Worm (Caenorhabditis elegans) whole organism, young adult: ENCODE data around the gene str-256.

ENCODE experiments used
- B0035.1 ChIP-seq: sonication (generic microtip); optimal IDR thresholded peaks from 2 replicates; lab custom pipeline; 2016; ENCODE audit warnings: missing genetic modification characterization, mild to moderate bottlenecking, missing compliant biosample characterization, missing genotype, missing genetic modification reagents
- C17E4.6 ChIP-seq: fragments of 200-800 bp; sonication (Bioruptor generic); IDR thresholded peaks from 2 replicates; pipeline ENCODE4 v1.3.6; 2022; ENCODE audit warnings: missing genetic modification reagents, missing genetic modification characterization, missing compliant biosample characterization
- F33H1.4 ChIP-seq: fragments of 200-800 bp; sonication (Bioruptor generic); IDR thresholded peaks from 2 replicates; pipeline ENCODE4 v1.3.6; 2022; ENCODE audit warnings: missing genetic modification reagents, missing genetic modification characterization, missing compliant biosample characterization
- F37B4.10 ChIP-seq: fragments of 200-800 bp; sonication (Bioruptor generic); IDR thresholded peaks from 2 replicates; pipeline ENCODE4 v1.3.6; 2022; ENCODE audit warnings: missing genetic modification characterization, missing compliant biosample characterization
- F39B2.1 ChIP-seq: fragments of 200-800 bp; sonication (Bioruptor generic); IDR thresholded peaks from 2 replicates; pipeline ENCODE4 v1.3.6; 2022; ENCODE audit warnings: missing genetic modification reagents, missing genetic modification characterization, missing compliant biosample characterization
- F49E8.2 ChIP-seq: sonication (generic microtip); optimal IDR thresholded peaks from 3 replicates; lab custom pipeline; 2017; ENCODE audit warnings: missing genetic modification characterization, mild to moderate bottlenecking, missing compliant biosample characterization, antibody characterized with exemption, moderate library complexity; ENCODE audit not compliant: insufficient read depth
- F57A8.1 ChIP-seq: fragments of 200-800 bp; sonication (Bioruptor generic); optimal IDR thresholded peaks from 2 replicates; lab custom pipeline; 2018; ENCODE audit warnings: mild to moderate bottlenecking, missing genetic modification characterization, moderate library complexity, missing compliant biosample characterization
- K11D2.4 ChIP-seq: fragments of 200-800 bp; sonication (Bioruptor generic); IDR thresholded peaks from 2 replicates; pipeline ENCODE4 v1.3.6; 2022; ENCODE audit warnings: missing genetic modification reagents, missing genetic modification characterization, missing compliant biosample characterization
- Y53G8AR.9 ChIP-seq: fragments of 200-800 bp; sonication (Bioruptor generic); conservative IDR thresholded peaks from 2 replicates; pipeline ENCODE4 v1.3.6; 2022; ENCODE audit warnings: missing genetic modification reagents, missing genetic modification characterization, missing compliant biosample characterization
- Y79H2A.3 ChIP-seq: fragments of 200-800 bp; sonication (Bioruptor generic); conservative IDR thresholded peaks from 2 replicates; pipeline ENCODE4 v1.3.6; 2022; ENCODE audit warnings: missing genetic modification reagents, missing genetic modification characterization, missing compliant biosample characterization
- ZK185.1 ChIP-seq: sonication (generic microtip); optimal IDR thresholded peaks from 2 replicates; lab custom pipeline; 2016; ENCODE audit warnings: mild to moderate bottlenecking, missing genetic modification characterization, missing compliant biosample characterization; ENCODE audit not compliant: poor library complexity, severe bottlenecking
- akir-1 ChIP-seq: fragments of 200-800 bp; sonication (Bioruptor generic); optimal IDR thresholded peaks from 2 replicates; lab custom pipeline; 2018; ENCODE audit warnings: mild to moderate bottlenecking, missing genetic modification characterization, moderate library complexity, missing compliant biosample characterization
- aptf-3 ChIP-seq: fragments of 200-800 bp; sonication (Bioruptor generic); IDR thresholded peaks from 2 replicates; pipeline ENCODE4 v1.3.6; 2022; ENCODE audit warnings: missing genetic modification characterization, missing compliant biosample characterization
- atf-7 ChIP-seq: sonication (generic microtip); optimal IDR thresholded peaks from 2 replicates; lab custom pipeline; 2017; ENCODE audit warnings: mild to moderate bottlenecking, missing genetic modification characterization, missing compliant biosample characterization
- attf-5 ChIP-seq: fragments of 200-800 bp; sonication (Bioruptor generic); optimal IDR thresholded peaks from 2 replicates; lab custom pipeline; 2018; ENCODE audit warnings: mild to moderate bottlenecking, missing genetic modification characterization, missing compliant biosample characterization
- bed-2 ChIP-seq: fragments of 200-800 bp; sonication (Bioruptor generic); IDR thresholded peaks from 2 replicates; pipeline ENCODE4 v1.3.6; 2022; ENCODE audit warnings: missing genetic modification reagents, missing genetic modification characterization, missing compliant biosample characterization
- ceh-40 ChIP-seq: fragments of 200-800 bp; sonication (Bioruptor generic); IDR thresholded peaks from 2 replicates; pipeline ENCODE4 v1.3.6; 2022; ENCODE audit warnings: missing genetic modification characterization, missing compliant biosample characterization
- ceh-91 ChIP-seq: fragments of 200-800 bp; sonication (Bioruptor generic); IDR thresholded peaks from 2 replicates; pipeline ENCODE4 v1.3.6; 2022; ENCODE audit warnings: missing genetic modification reagents, missing genetic modification characterization, missing compliant biosample characterization
- egl-18 ChIP-seq: fragments of 200-800 bp; sonication (Bioruptor generic); IDR thresholded peaks from 2 replicates; pipeline ENCODE4 v1.3.6; 2022; ENCODE audit warnings: missing genetic modification reagents, missing genetic modification characterization, missing compliant biosample characterization
- ekl-4 ChIP-seq: fragments of 200-800 bp; sonication (Bioruptor generic); IDR thresholded peaks from 2 replicates; pipeline ENCODE4 v1.3.6; 2022; ENCODE audit warnings: missing genetic modification reagents, missing genetic modification characterization, missing compliant biosample characterization
- ets-4 ChIP-seq: fragments of 200-800 bp; sonication (Bioruptor generic); optimal IDR thresholded peaks from 2 replicates; lab custom pipeline; 2018; ENCODE audit warnings: mild to moderate bottlenecking, missing genetic modification characterization, missing compliant biosample characterization
- hmg-1.2 ChIP-seq: fragments of 200-800 bp; sonication (Bioruptor generic); IDR thresholded peaks from 2 replicates; pipeline ENCODE4 v1.3.6; 2022; ENCODE audit warnings: missing genetic modification reagents, missing genetic modification characterization, missing compliant biosample characterization
- hsf-1 ChIP-seq: fragments of 200-800 bp; sonication (Bioruptor generic); IDR thresholded peaks from 2 replicates; pipeline ENCODE4 v1.3.6; 2022; ENCODE audit warnings: missing genetic modification reagents, missing genetic modification characterization, missing compliant biosample characterization
- lag-1 ChIP-seq: fragments of 200-800 bp; sonication (Bioruptor generic); IDR thresholded peaks from 2 replicates; pipeline ENCODE4 v1.3.6; 2022; ENCODE audit warnings: missing genetic modification reagents, missing genetic modification characterization, missing compliant biosample characterization
- let-526 ChIP-seq: fragments of 200-800 bp; sonication (Bioruptor generic); IDR thresholded peaks from 2 replicates; pipeline ENCODE4 v1.3.6; 2022; ENCODE audit warnings: missing genetic modification reagents, missing genetic modification characterization, missing compliant biosample characterization
- lin-35 ChIP-seq, 3 experiments: fragments of 150-350 bp in 2 of 3; sonication (generic microtip) in 1 of 3; optimal IDR thresholded peaks; 2 replicates each; lab custom pipeline; 2014 to 2018; ENCODE audit warnings: missing biosample characterization in 3 of 3, missing genetic modification characterization in 3 of 3, missing genetic modification reagents in 3 of 3
- lin-54 ChIP-seq: fragments of 200-800 bp; sonication (Bioruptor generic); optimal IDR thresholded peaks from 2 replicates; lab custom pipeline; 2018; ENCODE audit warnings: mild to moderate bottlenecking, missing genetic modification characterization, missing compliant biosample characterization
- mxl-1 ChIP-seq: sonication (generic microtip); optimal IDR thresholded peaks from 2 replicates; lab custom pipeline; 2016; ENCODE audit warnings: missing genetic modification characterization, missing compliant biosample characterization
- nfya-2 ChIP-seq: fragments of 200-800 bp; sonication (Bioruptor generic); IDR thresholded peaks from 2 replicates; pipeline ENCODE4 v1.3.6; 2022; ENCODE audit warnings: missing genetic modification reagents, missing genetic modification characterization, missing compliant biosample characterization
- nhr-80 ChIP-seq: sonication (generic microtip); optimal IDR thresholded peaks from 2 replicates; lab custom pipeline; 2016; ENCODE audit warnings: missing genetic modification characterization, missing compliant biosample characterization
- pha-4 ChIP-seq: fragments of 150-350 bp; sonication (generic microtip); optimal IDR thresholded peaks from 2 replicates; lab custom pipeline; 2014; ENCODE audit warnings: missing biosample characterization, missing genetic modification reagents, missing genetic modification characterization
- sea-2 ChIP-seq: fragments of 200-800 bp; sonication (Bioruptor generic); IDR thresholded peaks from 2 replicates; pipeline ENCODE4 v1.3.6; 2022; ENCODE audit warnings: missing genetic modification characterization, missing compliant biosample characterization
- snpc-1.3 ChIP-seq: sonication (generic microtip); optimal IDR thresholded peaks from 2 replicates; lab custom pipeline; 2017; ENCODE audit warnings: missing genetic modification characterization, mild to moderate bottlenecking, missing compliant biosample characterization, antibody characterized with exemption, moderate library complexity, missing genotype, missing genetic modification reagents; ENCODE audit not compliant: insufficient read depth
- snpc-4 ChIP-seq, 5 experiments: fragments of 150-350 bp in 1 of 5; sonication (generic microtip) in 4 of 5; optimal IDR thresholded peaks; 2 replicates each; lab custom pipeline; 2014 to 2018; ENCODE audit warnings: missing genetic modification characterization in 5 of 5, missing biosample characterization in 3 of 5, antibody characterized with exemption in 2 of 5, mild to moderate bottlenecking in 2 of 5, missing compliant biosample characterization in 2 of 5, missing genotype in 2 of 5, moderate library complexity in 2 of 5, missing genetic modification reagents in 1 of 5
- sptf-2 ChIP-seq: fragments of 200-800 bp; sonication (Bioruptor generic); optimal IDR thresholded peaks from 2 replicates; lab custom pipeline; 2018; ENCODE audit warnings: mild to moderate bottlenecking, missing genetic modification characterization, missing compliant biosample characterization
- tbp1 ChIP-seq: fragments of 200-800 bp; sonication (Bioruptor generic); optimal IDR thresholded peaks from 2 replicates; lab custom pipeline; 2018; ENCODE audit warnings: mild to moderate bottlenecking, missing genetic modification characterization, missing compliant biosample characterization
- tlf-1 ChIP-seq: fragments of 200-800 bp; sonication (Bioruptor generic); optimal IDR thresholded peaks from 2 replicates; lab custom pipeline; 2018; ENCODE audit warnings: mild to moderate bottlenecking, missing genetic modification characterization, missing compliant biosample characterization
- unc-62 ChIP-seq: fragments of 150-350 bp; optimal IDR thresholded peaks from 2 replicates; lab custom pipeline; 2014; ENCODE audit warnings: missing biosample characterization, missing genetic modification reagents, missing genetic modification characterization
- zfh-2 ChIP-seq: fragments of 200-800 bp; sonication (Bioruptor generic); conservative IDR thresholded peaks from 2 replicates; pipeline ENCODE4 v1.3.6; 2022; ENCODE audit warnings: missing genetic modification reagents, missing genetic modification characterization, missing compliant biosample characterization
- zim-3 ChIP-seq: sonication (generic microtip); optimal IDR thresholded peaks from 2 replicates; lab custom pipeline; 2017; ENCODE audit warnings: mild to moderate bottlenecking, missing genetic modification characterization, moderate library complexity, missing compliant biosample characterization
- ztf-18 ChIP-seq: sonication (generic microtip); optimal IDR thresholded peaks from 2 replicates; lab custom pipeline; 2016; ENCODE audit warnings: missing genotype, mild to moderate bottlenecking, missing genetic modification characterization, missing compliant biosample characterization
- ztf-28 ChIP-seq: fragments of 200-800 bp; sonication (Bioruptor generic); IDR thresholded peaks from 2 replicates; pipeline ENCODE4 v1.3.6; 2022; ENCODE audit warnings: missing genetic modification reagents, missing genetic modification characterization, missing compliant biosample characterization

Gene str-256

ce11 chrV:539040-539510 is 37.9 kb upstream of the str-256 start, which contains the start of gene nhr-155:
nhr-155 (plus strand) TSS chrV:539460.
- TF ChIP-seq lag-1 (GFP tag; lab: Robert Waterston, UW), result no peak
- no peak for TF ChIP-seq mxl-1 (tag; lab: Kevin White, UChicago)
- TF ChIP-seq hsf-1 (GFP tag; lab: Robert Waterston, UW), result no peak
- TF ChIP-seq K11D2.4 (GFP tag; lab: Robert Waterston, UW), result no peak

- TF ChIP-seq Y79H2A.3 (no peak), tlf-1 (GFP tag; lab: Kevin White, UChicago) (no peak), nfya-2 (GFP tag; lab: Robert Waterston, UW) (no peak), ceh-91 (no peak), F39B2.1 (GFP tag; lab: Robert Waterston, UW) (no peak), Y53G8AR.9 (GFP tag; lab: Robert Waterston, UW) (no peak), B0035.1 (no peak), ztf-28 (GFP tag; lab: Robert Waterston, UW) (no peak), ceh-40 (GFP tag; lab: Robert Waterston, UW) (no peak), F33H1.4 (no peak), F57A8.1 (GFP tag; lab: Kevin White, UChicago) (no peak), C17E4.6 (no peak), unc-62 (no peak), snpc-1.3 (tag; lab: Kevin White, UChicago) (no peak), sea-2 (no peak), lin-54 (GFP tag; lab: Kevin White, UChicago) (no peak), mxl-1 (tag; lab: Kevin White, UChicago) (no peak)
Observed at ce11 chrV:536571-536970, 35.4 kb upstream of the str-256 start, which contains the start of gene C14C6.5. C14C6.5 (plus strand) TSS chrV:536628.

ce11 chrV:534176-534575 is 33.0 kb upstream of the str-256 start, which contains the start of gene nhr-132:
nhr-132 (plus strand) TSS chrV:534446.
- TF ChIP-seq zfh-2 (GFP tag; lab: Robert Waterston, UW) (no peak), nhr-80 (tag; lab: Kevin White, UChicago) (peak; percentile 47), ztf-18 (tag; lab: Kevin White, UChicago) (no peak), ekl-4 (GFP tag; lab: Robert Waterston, UW) (no peak), hmg-1.2 (GFP tag; lab: Robert Waterston, UW) (peak; percentile 66; the same call in 1 of the 2 replicates), attf-5 (GFP tag; lab: Kevin White, UChicago) (peak; percentile 30)

- TF ChIP-seq snpc-4 (GFP tag; optimal IDR thresholded peaks at IDR 0.05; lab: Kevin White, UChicago), result no peak
- TF ChIP-seq snpc-4 (tag; optimal IDR thresholded peaks at IDR 0.05; lab: Kevin White, UChicago), result peak in 1 of 4 experiments; percentile 6
- TF ChIP-seq sea-2, result no peak
- TF ChIP-seq unc-62, result no peak
- TF ChIP-seq F37B4.10 (GFP tag; lab: Robert Waterston, UW), result no peak
- peak; percentile 87 for TF ChIP-seq pha-4 (tag; lab: Kevin White, UChicago)
- no peak for TF ChIP-seq let-526 (GFP tag; lab: Robert Waterston, UW)
- TF ChIP-seq nhr-80 (tag; lab: Kevin White, UChicago), result peak; percentile 79
- TF ChIP-seq aptf-3 (GFP tag; lab: Robert Waterston, UW), result no peak
- no peak for TF ChIP-seq ztf-28 (GFP tag; lab: Robert Waterston, UW)
- TF ChIP-seq bed-2, result no peak
- 0 out of 2 replicates have a peak, but pooled peaks have one; percentile 14 for TF ChIP-seq ceh-40 (GFP tag; lab: Robert Waterston, UW)
- peak; percentile 15 for TF ChIP-seq ZK185.1 (tag; lab: Kevin White, UChicago)
- TF ChIP-seq lin-35 (GFP tag; optimal IDR thresholded peaks at IDR 0.05; lab: Kevin White, UChicago), result no peak
- TF ChIP-seq sptf-2 (GFP tag; lab: Kevin White, UChicago), result no peak
- no peak for TF ChIP-seq F49E8.2 (tag; lab: Kevin White, UChicago)
- peak; percentile 1 for TF ChIP-seq tbp1
- TF ChIP-seq atf-7 (tag; lab: Kevin White, UChicago), result peak; percentile 36
- TF ChIP-seq akir-1, result no peak
- TF ChIP-seq egl-18, result no peak
- TF ChIP-seq ets-4 (GFP tag; lab: Kevin White, UChicago), result no peak
- TF ChIP-seq ztf-18 (tag; lab: Kevin White, UChicago), result no peak
- no peak for TF ChIP-seq zim-3 (tag; lab: Kevin White, UChicago)
Observed at ce11 chrV:532046-532445, 30.9 kb upstream of the str-256 start, which contains the start of gene nhr-58. nhr-58 (plus strand) TSS chrV:532259.
